Fruit fly (Drosophila melanogaster) whole organism, embryonic: ENCODE data around the gene Syt12.

Experiments
- Antp ChIP-seq: fragments of 200-800 bp; sonication (Bioruptor generic); optimal IDR thresholded peaks from 3 replicates; lab custom pipeline; 2016; ENCODE audit warnings: missing biosample characterization, missing genetic modification characterization
- Atf3 ChIP-seq: fragments of 200-800 bp; sonication (Bioruptor generic); optimal IDR thresholded peaks from 3 replicates; lab custom pipeline; 2016; ENCODE audit warnings: missing biosample characterization, missing genetic modification characterization
- CG10147 ChIP-seq: fragments of 200-800 bp; sonication (Bioruptor generic); optimal IDR thresholded peaks from 2 replicates; lab custom pipeline; 2019; ENCODE audit warnings: missing biosample characterization, mild to moderate bottlenecking, missing genetic modification characterization, moderate library complexity
- CG10209 ChIP-seq: fragments of 200-800 bp; sonication (Bioruptor generic); optimal IDR thresholded peaks from 3 replicates; lab custom pipeline; 2017; ENCODE audit warnings: missing biosample characterization, mild to moderate bottlenecking, missing genetic modification characterization, missing genetic modification reagents
- CG10979 ChIP-seq: fragments of 200-800 bp; sonication (Bioruptor generic); optimal IDR thresholded peaks from 2 replicates; lab custom pipeline; 2018; ENCODE audit warnings: missing biosample characterization, mild to moderate bottlenecking, missing genetic modification characterization, moderate library complexity
- CG13296 ChIP-seq: fragments of 200-800 bp; sonication (Bioruptor generic); optimal IDR thresholded peaks from 3 replicates; lab custom pipeline; 2018; ENCODE audit warnings: missing biosample characterization, mild to moderate bottlenecking, missing genetic modification characterization
- CG13894 ChIP-seq: fragments of 200-800 bp; sonication (Bioruptor generic); optimal IDR thresholded peaks from 3 replicates; lab custom pipeline; 2018; ENCODE audit warnings: missing biosample characterization, mild to moderate bottlenecking, missing genetic modification characterization, moderate library complexity
- CG14441 ChIP-seq: fragments of 200-800 bp; sonication (Bioruptor generic); IDR thresholded peaks from 2 replicates; pipeline ENCODE4 v1.3.6; 2022; ENCODE audit warnings: missing biosample characterization, missing genetic modification characterization
- CG17186 ChIP-seq: fragments of 200-800 bp; sonication (Bioruptor generic); optimal IDR thresholded peaks from 3 replicates; lab custom pipeline; 2017; ENCODE audit warnings: missing biosample characterization, missing genetic modification reagents, missing genetic modification characterization
- CG17568 ChIP-seq: fragments of 200-800 bp; sonication (Bioruptor generic); optimal IDR thresholded peaks from 2 replicates; lab custom pipeline; 2018; ENCODE audit warnings: missing biosample characterization, mild to moderate bottlenecking, missing genetic modification characterization, moderate library complexity
- CG17829 ChIP-seq: fragments of 200-800 bp; optimal IDR thresholded peaks from 2 replicates; lab custom pipeline; 2019; ENCODE audit warnings: missing biosample characterization, mild to moderate bottlenecking, missing genetic modification characterization, moderate library complexity
- CG18011 ChIP-seq: fragments of 200-800 bp; sonication (Bioruptor generic); optimal IDR thresholded peaks from 2 replicates; lab custom pipeline; 2017; ENCODE audit warnings: missing biosample characterization, missing genetic modification characterization, mild to moderate bottlenecking, moderate library complexity, missing genotype
- CG2202 ChIP-seq: fragments of 200-800 bp; sonication (Bioruptor generic); optimal IDR thresholded peaks from 2 replicates; lab custom pipeline; 2018; ENCODE audit warnings: missing biosample characterization, mild to moderate bottlenecking, missing genetic modification characterization
- CG2678 ChIP-seq: fragments of 200-800 bp; sonication (Bioruptor generic); optimal IDR thresholded peaks from 3 replicates; lab custom pipeline; 2019; ENCODE audit warnings: missing biosample characterization, mild to moderate bottlenecking, missing genetic modification characterization, moderate library complexity
- CG3163 ChIP-seq: fragments of 200-800 bp; sonication (Bioruptor generic); optimal IDR thresholded peaks from 3 replicates; lab custom pipeline; 2016; ENCODE audit warnings: missing biosample characterization, missing genetic modification characterization
- CG3847 ChIP-seq: fragments of 200-800 bp; sonication (Bioruptor generic); IDR thresholded peaks from 2 replicates; pipeline ENCODE4 v1.3.6; 2022; ENCODE audit warnings: missing biosample characterization, missing genetic modification characterization
- CG4707 ChIP-seq: fragments of 200-800 bp; sonication (Bioruptor generic); optimal IDR thresholded peaks from 2 replicates; lab custom pipeline; 2018; ENCODE audit warnings: missing biosample characterization, mild to moderate bottlenecking, missing genetic modification characterization, moderate library complexity
- CG6272 ChIP-seq: fragments of 200-800 bp; sonication (Bioruptor generic); IDR thresholded peaks from 2 replicates; pipeline ENCODE4 v1.3.6; 2022; ENCODE audit warnings: missing biosample characterization, missing genetic modification characterization
- CG6854 ChIP-seq: fragments of 200-800 bp; sonication (Bioruptor generic); optimal IDR thresholded peaks from 3 replicates; lab custom pipeline; 2017; ENCODE audit warnings: missing biosample characterization, mild to moderate bottlenecking, missing genetic modification characterization
- CG8765 ChIP-seq: fragments of 200-800 bp; sonication (Bioruptor generic); IDR thresholded peaks from 2 replicates; pipeline ENCODE4 v1.3.6; 2022; ENCODE audit warnings: missing biosample characterization, missing genetic modification characterization
- CG9797 ChIP-seq: fragments of 200-800 bp; sonication (Bioruptor generic); optimal IDR thresholded peaks from 3 replicates; lab custom pipeline; 2018; ENCODE audit warnings: missing biosample characterization, mild to moderate bottlenecking, missing genetic modification characterization
- Chrac-16 ChIP-seq: fragments of 200-800 bp; sonication (Bioruptor generic); optimal IDR thresholded peaks from 3 replicates; lab custom pipeline; 2016; ENCODE audit warnings: missing biosample characterization, missing genetic modification characterization
- Drgx ChIP-seq: fragments of 200-800 bp; sonication (Bioruptor generic); IDR thresholded peaks from 2 replicates; pipeline ENCODE4 v1.3.6; 2022; ENCODE audit warnings: missing biosample characterization, missing genetic modification characterization
- HLH54F ChIP-seq: fragments of 200-800 bp; sonication (Bioruptor generic); optimal IDR thresholded peaks from 3 replicates; lab custom pipeline; 2016; ENCODE audit warnings: missing biosample characterization, missing genetic modification characterization
- Hand ChIP-seq: fragments of 200-800 bp; sonication (Bioruptor generic); optimal IDR thresholded peaks from 2 replicates; lab custom pipeline; 2017; ENCODE audit warnings: mild to moderate bottlenecking, missing biosample characterization, missing genetic modification reagents, missing genetic modification characterization
- Hr51 ChIP-seq, 2 experiments: fragments of 200-800 bp; sonication (Bioruptor generic); optimal IDR thresholded peaks; 2 replicates in 1 of 2; 3 replicates in 1 of 2; lab custom pipeline; 2016 to 2018; ENCODE audit warnings: missing biosample characterization in 2 of 2, missing genetic modification characterization in 2 of 2, mild to moderate bottlenecking in 1 of 2, moderate library complexity in 1 of 2
- Jarid2 ChIP-seq: fragments of 200-800 bp; sonication (Bioruptor generic); optimal IDR thresholded peaks from 3 replicates; lab custom pipeline; 2017; ENCODE audit warnings: mild to moderate bottlenecking, missing biosample characterization, missing genetic modification reagents, missing genetic modification characterization
- Lim3 ChIP-seq: fragments of 200-800 bp; sonication (Bioruptor generic); IDR thresholded peaks from 2 replicates; pipeline ENCODE4 v1.3.6; 2022; ENCODE audit warnings: missing biosample characterization, missing genetic modification characterization
- NC2β ChIP-seq: fragments of 200-800 bp; sonication (Bioruptor generic); optimal IDR thresholded peaks from 2 replicates; lab custom pipeline; 2016; ENCODE audit warnings: missing biosample characterization, missing genetic modification characterization
- Taf1 ChIP-seq: fragments of 200-800 bp; sonication (Bioruptor generic); IDR thresholded peaks from 2 replicates; pipeline ENCODE4 v1.3.6; 2022; ENCODE audit warnings: missing biosample characterization, missing genetic modification characterization
- Usf ChIP-seq: fragments of 200-800 bp; sonication (Bioruptor generic); optimal IDR thresholded peaks from 2 replicates; lab custom pipeline; 2017; ENCODE audit warnings: missing genotype, missing biosample characterization, missing genetic modification characterization
- YL-1 ChIP-seq: fragments of 200-800 bp; sonication (Bioruptor generic); optimal IDR thresholded peaks from 3 replicates; lab custom pipeline; 2017; ENCODE audit warnings: missing biosample characterization, mild to moderate bottlenecking, missing genetic modification characterization
- ash1 ChIP-seq: fragments of 200-800 bp; sonication (Bioruptor generic); optimal IDR thresholded peaks from 2 replicates; lab custom pipeline; 2018; ENCODE audit warnings: missing biosample characterization, mild to moderate bottlenecking, missing genetic modification characterization
- cato ChIP-seq: fragments of 200-800 bp; sonication (Bioruptor generic); optimal IDR thresholded peaks from 2 replicates; lab custom pipeline; 2016; ENCODE audit warnings: missing biosample characterization, missing genetic modification characterization, borderline replicate concordance
- ems ChIP-seq: fragments of 200-800 bp; sonication (Bioruptor generic); optimal IDR thresholded peaks from 3 replicates; lab custom pipeline; 2016; ENCODE audit warnings: missing biosample characterization, missing genetic modification characterization
- ewg ChIP-seq: fragments of 200-800 bp; sonication (Bioruptor generic); optimal IDR thresholded peaks from 3 replicates; lab custom pipeline; 2017; ENCODE audit warnings: mild to moderate bottlenecking, missing biosample characterization, missing genetic modification reagents, missing genetic modification characterization
- ftz-f1 ChIP-seq: fragments of 200-800 bp; sonication (Bioruptor generic); optimal IDR thresholded peaks from 2 replicates; lab custom pipeline; 2016; ENCODE audit warnings: missing biosample characterization, missing genetic modification characterization
- hth ChIP-seq: fragments of >200 bp; optimal IDR thresholded peaks from 2 replicates; lab custom pipeline; 2017; ENCODE audit warnings: inconsistent platforms
- lbe ChIP-seq: fragments of 200-800 bp; sonication (Bioruptor generic); optimal IDR thresholded peaks from 2 replicates; lab custom pipeline; 2016; ENCODE audit warnings: missing biosample characterization, mild to moderate bottlenecking, missing genetic modification characterization
- lov ChIP-seq, 2 experiments: fragments of 200-800 bp in 1 of 2; fragments of >200 bp in 1 of 2; sonication (Bioruptor generic) in 1 of 2; IDR thresholded peaks in 1 of 2; optimal IDR thresholded peaks in 1 of 2; 2 replicates in 1 of 2; 3 replicates in 1 of 2; pipeline versions ENCODE4 v1.3.6 to Lab custom; 2017 to 2022; ENCODE audit warnings: missing biosample characterization in 1 of 2, missing genetic modification characterization in 1 of 2
- mirr ChIP-seq: fragments of 200-800 bp; sonication (Bioruptor generic); optimal IDR thresholded peaks from 3 replicates; lab custom pipeline; 2018; ENCODE audit warnings: missing biosample characterization, mild to moderate bottlenecking, missing genetic modification characterization
- nerfin-2 ChIP-seq: fragments of 200-800 bp; sonication (Bioruptor generic); IDR thresholded peaks from 2 replicates; pipeline ENCODE4 v1.3.6; 2022; ENCODE audit warnings: missing biosample characterization, missing genetic modification characterization; ENCODE audit not compliant: partially characterized antibody
- org-1 ChIP-seq: fragments of 200-800 bp; sonication (Bioruptor generic); optimal IDR thresholded peaks from 2 replicates; lab custom pipeline; 2017; ENCODE audit warnings: missing biosample characterization, missing genetic modification characterization
- p53 ChIP-seq: fragments of 200-800 bp; sonication (Bioruptor generic); optimal IDR thresholded peaks from 2 replicates; lab custom pipeline; 2016; ENCODE audit warnings: missing biosample characterization, missing genetic modification characterization
- pan ChIP-seq, 4 experiments: fragments of >200 bp in 3 of 4; fragments of 200-800 bp in 1 of 4; sonication (Bioruptor generic) in 1 of 4; optimal IDR thresholded peaks in 3 of 4; IDR thresholded peaks in 1 of 4; 2 replicates each; pipeline versions ENCODE4 v1.3.6 to Lab custom; 2017 to 2022; ENCODE audit warnings: missing biosample characterization in 2 of 4, missing genetic modification characterization in 2 of 4, mixed read lengths in 1 of 4
- pfk ChIP-seq: fragments of 200-800 bp; sonication (Bioruptor generic); optimal IDR thresholded peaks from 2 replicates; lab custom pipeline; 2018; ENCODE audit warnings: missing biosample characterization, mild to moderate bottlenecking, missing genetic modification characterization, moderate library complexity
- sr ChIP-seq: fragments of 200-800 bp; sonication (Bioruptor generic); IDR thresholded peaks from 3 replicates; pipeline ENCODE4 v1.3.6; 2022; ENCODE audit warnings: missing biosample characterization, missing genetic modification characterization
- tin ChIP-seq: fragments of 200-800 bp; sonication (Bioruptor generic); optimal IDR thresholded peaks from 3 replicates; lab custom pipeline; 2016; ENCODE audit warnings: missing biosample characterization, missing genetic modification characterization

The Syt12 gene

dm6 chrX:13390465-13391173 is 31.6 kb downstream of the Syt12 start (continued):
- TF ChIP-seq CG3847 (GFP tag; lab: Robert Waterston, UW) (peak; percentile 66), CG10147 (GFP tag; lab: Kevin White, UChicago) (peak; percentile 81), CG4707 (no peak), cato (GFP tag; lab: Kevin White, UChicago) (no peak), ewg (no peak), Drgx (GFP tag; lab: Robert Waterston, UW) (peak; percentile 92), CG13894 (tag; lab: Kevin White, UChicago) (peak; percentile 81), YL-1 (GFP tag; lab: Kevin White, UChicago) (no peak), CG17568 (GFP tag; lab: Kevin White, UChicago) (no peak), Hr51 (GFP tag; optimal IDR thresholded peaks at IDR 0.05; lab: Kevin White, UChicago) (peak in 1 of 2 experiments; percentile 73), Atf3 (GFP tag; lab: Kevin White, UChicago) (no peak), CG6272 (GFP tag; lab: Robert Waterston, UW) (no peak), tin (GFP tag; lab: Kevin White, UChicago) (peak; percentile 7), CG3163 (GFP tag; lab: Kevin White, UChicago) (no peak), CG18011 (GFP tag; lab: Kevin White, UChicago) (no peak), Taf1 (GFP tag; lab: Robert Waterston, UW) (peak; percentile 50), Jarid2 (peak; percentile 23), CG8765 (GFP tag; lab: Robert Waterston, UW) (no peak; the same call in 1 of the 2 replicates), CG9797 (GFP tag; lab: Kevin White, UChicago) (no peak), org-1 (GFP tag; lab: Kevin White, UChicago) (peak; percentile 18), Usf (peak; percentile 9), CG10979 (tag; lab: Kevin White, UChicago) (peak; percentile 4), CG13296 (peak; percentile 83), CG17186 (GFP tag; lab: Kevin White, UChicago) (no peak), Lim3 (GFP tag; lab: Robert Waterston, UW) (no peak), ftz-f1 (no peak), CG10209 (peak; percentile 61), hth (lab: Kevin White, UChicago) (no peak), HLH54F (no peak), CG14441 (peak; percentile 72), Hand (GFP tag; lab: Kevin White, UChicago) (peak; percentile 62), NC2β (GFP tag; lab: Kevin White, UChicago) (no peak), Antp (GFP tag; lab: Kevin White, UChicago) (no peak), pan (optimal IDR thresholded peaks at IDR 0.05; lab: Kevin White, UChicago) (no peak), pan (GFP tag; optimal IDR thresholded peaks at IDR 0.05 in 1 of 2, IDR thresholded peaks at IDR 0.05 in 1 of 2) (peak in 1 of 2 experiments; percentile 70), sr (GFP tag; lab: Robert Waterston, UW) (no peak), lbe (GFP tag; lab: Kevin White, UChicago) (peak; percentile 43), nerfin-2 (no peak), ems (GFP tag; lab: Kevin White, UChicago) (no peak), Chrac-16 (GFP tag; lab: Kevin White, UChicago) (peak; percentile 1), pfk (GFP tag; lab: Kevin White, UChicago) (no peak), CG17829 (peak; percentile 55), lov (optimal IDR thresholded peaks at IDR 0.05; lab: Kevin White, UChicago) (no peak), lov (GFP tag; IDR thresholded peaks at IDR 0.05; lab: Robert Waterston, UW) (no peak), mirr (GFP tag; lab: Kevin White, UChicago) (no peak), CG6854 (GFP tag; lab: Kevin White, UChicago) (peak; percentile 52), CG2202 (tag; lab: Kevin White, UChicago) (no peak), p53 (GFP tag; lab: Kevin White, UChicago) (no peak), CG2678 (tag; lab: Kevin White, UChicago) (peak; percentile 90), ash1 (GFP tag; lab: Kevin White, UChicago) (no peak)
